Worm (Caenorhabditis elegans) whole organism, mixed stage, embryonic: Measurements from ENCODE around the gene F55C12.19.

Experiments used
- elt-3 ChIP-seq: fragments of 150-350 bp; optimal IDR thresholded peaks from 2 replicates; lab custom pipeline; 2014; ENCODE audit warnings: missing biosample characterization, missing genetic modification characterization
- mep-1 ChIP-seq: fragments of 150-350 bp; optimal IDR thresholded peaks from 2 replicates; lab custom pipeline; 2017; ENCODE audit warnings: missing biosample characterization, missing genetic modification reagents, missing genetic modification characterization, inconsistent platforms
- nhr-237 ChIP-seq: fragments of 150-350 bp; optimal IDR thresholded peaks from 2 replicates; lab custom pipeline; 2014; ENCODE audit warnings: missing biosample characterization, missing genetic modification characterization
- sptf-1 ChIP-seq: sonication (generic microtip); optimal IDR thresholded peaks from 2 replicates; lab custom pipeline; 2017; ENCODE audit warnings: mild to moderate bottlenecking, missing genetic modification characterization, moderate library complexity, missing compliant biosample characterization
- unc-62 ChIP-seq: fragments of 150-350 bp; optimal IDR thresholded peaks from 2 replicates; lab custom pipeline; 2014; ENCODE audit warnings: missing biosample characterization, missing genetic modification reagents, missing genetic modification characterization
- ztf-11 ChIP-seq: fragments of 150-350 bp; optimal IDR thresholded peaks from 2 replicates; lab custom pipeline; 2014; ENCODE audit warnings: missing biosample characterization, missing genetic modification characterization

DNA sequence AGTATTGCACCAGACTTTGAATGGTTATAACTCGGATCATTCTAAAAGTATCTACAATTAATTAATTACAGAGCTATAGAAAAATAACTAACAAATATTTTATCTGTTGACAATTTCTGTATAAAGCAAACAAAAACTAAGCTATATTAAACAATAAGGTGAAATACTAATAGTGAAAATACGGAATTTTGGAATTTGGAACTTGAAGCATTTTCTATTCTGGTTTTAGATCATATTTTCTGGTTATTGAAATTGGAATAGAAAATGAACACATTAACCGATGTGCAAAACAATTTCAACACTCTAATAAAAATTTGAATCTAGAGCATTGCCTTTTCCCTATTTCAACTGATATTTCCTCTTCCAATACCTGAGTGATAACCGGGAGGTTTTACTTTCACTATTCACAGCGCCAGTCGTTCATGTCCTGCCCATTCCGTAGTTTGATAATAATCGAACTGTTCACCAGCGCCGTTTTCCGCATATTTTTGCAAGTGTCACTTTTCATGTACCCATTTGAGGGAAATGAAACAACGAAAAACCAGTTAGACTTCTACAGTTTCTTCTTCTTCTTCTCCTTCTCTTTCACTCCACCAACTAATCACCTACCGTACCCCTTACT lies 34.0 kb downstream of the F55C12.19 start:
- TF ChIP-seq nhr-237 (tag; lab: Kevin White, UChicago) (no peak), ztf-11 (no peak), unc-62 (no peak), sptf-1 (tag; lab: Kevin White, UChicago) (no peak), elt-3 (tag; lab: Kevin White, UChicago) (no peak), mep-1 (tag; lab: Kevin White, UChicago) (no peak)
